Worm (Caenorhabditis elegans) whole organism, early embryonic: ENCODE results near the gene F56C3.10.

ENCODE experiments used
- B0310.2 ChIP-seq: sonication (generic microtip); optimal IDR thresholded peaks from 2 replicates; lab custom pipeline; 2016; ENCODE audit warnings: mild to moderate bottlenecking, missing genetic modification characterization, missing compliant biosample characterization
- F13C5.2 ChIP-seq: sonication (generic microtip); optimal IDR thresholded peaks from 2 replicates; lab custom pipeline; 2017; ENCODE audit warnings: mild to moderate bottlenecking, missing genetic modification characterization, inconsistent platforms, missing compliant biosample characterization
- aly-1 ChIP-seq: sonication (generic microtip); optimal IDR thresholded peaks from 2 replicates; lab custom pipeline; 2016; ENCODE audit warnings: missing genetic modification characterization, missing compliant biosample characterization
- ama-1 ChIP-seq: fragments of 150-350 bp; optimal IDR thresholded peaks from 2 replicates; lab custom pipeline; 2014
- ceh-13 ChIP-seq: fragments of 200-800 bp; sonication (Bioruptor generic); optimal IDR thresholded peaks from 2 replicates; lab custom pipeline; 2018; ENCODE audit warnings: mild to moderate bottlenecking, missing genetic modification characterization, missing compliant biosample characterization
- ceh-36 ChIP-seq: sonication (generic microtip); optimal IDR thresholded peaks from 2 replicates; lab custom pipeline; 2016; ENCODE audit warnings: missing genetic modification characterization, inconsistent platforms, missing compliant biosample characterization
- ets-7 ChIP-seq: sonication (generic microtip); optimal IDR thresholded peaks from 2 replicates; lab custom pipeline; 2016; ENCODE audit warnings: missing genotype, missing genetic modification characterization, missing compliant biosample characterization
- flt-1 ChIP-seq: fragments of 200-800 bp; sonication (Bioruptor generic); IDR thresholded peaks from 2 replicates; pipeline ENCODE4 v1.3.6; 2022; ENCODE audit warnings: missing genetic modification characterization, missing compliant biosample characterization
- hmbx-1 ChIP-seq: sonication (generic microtip); optimal IDR thresholded peaks from 2 replicates; lab custom pipeline; 2016; ENCODE audit warnings: mild to moderate bottlenecking, missing genetic modification characterization, missing compliant biosample characterization
- hmg-4 ChIP-seq: fragments of 200-800 bp; sonication (Bioruptor generic); optimal IDR thresholded peaks from 2 replicates; lab custom pipeline; 2018; ENCODE audit warnings: mild to moderate bottlenecking, missing genetic modification characterization, missing compliant biosample characterization
- hnd-1 ChIP-seq: sonication (generic microtip); optimal IDR thresholded peaks from 2 replicates; lab custom pipeline; 2016; ENCODE audit warnings: missing genetic modification characterization, missing compliant biosample characterization
- pes-1 ChIP-seq: fragments of 200-800 bp; sonication (Bioruptor generic); IDR thresholded peaks from 2 replicates; pipeline ENCODE4 v1.3.6; 2022; ENCODE audit warnings: missing genetic modification reagents, missing genetic modification characterization, missing compliant biosample characterization
- scrt-1 ChIP-seq: fragments of 200-800 bp; sonication (Bioruptor generic); IDR thresholded peaks from 2 replicates; pipeline ENCODE4 v1.3.6; 2022; ENCODE audit warnings: missing genetic modification characterization, missing compliant biosample characterization
- sea-1 ChIP-seq: fragments of 200-800 bp; sonication (Bioruptor generic); conservative IDR thresholded peaks from 2 replicates; pipeline ENCODE4 v1.3.6; 2022; ENCODE audit warnings: missing genetic modification characterization, missing compliant biosample characterization
- tbx-11 ChIP-seq: fragments of 200-800 bp; sonication (Bioruptor generic); IDR thresholded peaks from 2 replicates; pipeline ENCODE4 v1.3.6; 2022; ENCODE audit warnings: missing genetic modification characterization, missing compliant biosample characterization
- tbx-37 ChIP-seq: fragments of 200-800 bp; sonication (Bioruptor generic); conservative IDR thresholded peaks from 2 replicates; pipeline ENCODE4 v1.3.6; 2022; ENCODE audit warnings: missing genetic modification reagents, missing genetic modification characterization, missing compliant biosample characterization
- tra-4 ChIP-seq: sonication (generic microtip); optimal IDR thresholded peaks from 2 replicates; lab custom pipeline; 2017; ENCODE audit warnings: missing genetic modification characterization, missing compliant biosample characterization

The F56C3.10 gene

DNA sequence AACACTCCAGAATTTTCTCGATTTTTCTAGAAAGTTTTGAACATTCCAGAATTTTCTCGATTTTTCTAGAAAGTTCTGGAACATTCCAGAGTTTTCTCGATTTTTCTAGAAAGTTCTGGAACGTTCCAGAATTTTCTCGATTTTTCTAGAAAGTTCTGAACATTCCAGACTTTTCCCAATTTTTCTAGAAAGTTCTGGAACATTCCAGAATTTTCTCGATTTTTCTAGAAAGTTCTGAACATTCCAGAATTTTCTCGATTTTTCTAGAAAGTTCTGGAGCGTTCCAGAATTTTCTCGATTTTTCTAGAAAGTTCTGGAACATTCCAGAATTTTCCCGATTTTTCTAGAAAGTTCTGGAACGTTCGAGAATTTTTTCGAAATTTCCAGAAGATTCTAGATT, 6.4 kb downstream of the F56C3.10 start:
- peak; percentile 60; the same call in 1 of the 2 replicates for TF ChIP-seq tbx-11 (GFP tag; lab: Robert Waterston, UW)
- TF ChIP-seq pes-1 (GFP tag; lab: Robert Waterston, UW) = peak; percentile 93
- peak; percentile 80 for TF ChIP-seq sea-1 (GFP tag; lab: Robert Waterston, UW)
- TF ChIP-seq scrt-1 (GFP tag; lab: Robert Waterston, UW) = 0 out of 2 replicates have a peak, but pooled peaks have one; percentile 21
- TF ChIP-seq flt-1 (GFP tag; lab: Robert Waterston, UW) = peak; percentile 87
- TF ChIP-seq tbx-37 = 0 out of 2 replicates have a peak, but pooled peaks have one; percentile 7

DNA sequence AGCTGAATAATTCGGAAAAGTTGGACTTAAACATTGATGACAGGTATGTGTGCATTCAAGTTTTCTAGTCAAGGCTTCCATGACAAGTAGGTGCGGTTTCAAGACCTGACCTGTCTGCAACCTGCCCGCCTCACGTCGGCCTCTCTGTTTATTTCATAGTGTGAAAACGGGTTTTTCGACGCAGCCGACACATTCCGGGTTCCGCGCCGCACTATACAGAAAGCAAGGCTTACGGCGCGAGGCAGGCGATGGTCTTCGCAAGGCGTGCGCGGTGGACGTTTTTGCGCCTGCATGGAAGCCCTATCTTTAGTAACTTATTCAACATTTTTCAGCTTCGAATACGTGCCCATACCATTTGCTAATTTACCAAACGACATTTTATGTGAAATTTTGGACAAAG, 9.0 kb downstream of the F56C3.10 start:
- TF ChIP-seq ceh-36 = no peak
- TF ChIP-seq F13C5.2 (tag; lab: Kevin White, UChicago) = no peak
- TF ChIP-seq tbx-37 = no peak
- no peak for TF ChIP-seq aly-1
- TF ChIP-seq flt-1 (GFP tag; lab: Robert Waterston, UW) = no peak

ce11 chrX:1371688-1372087, 9.8 kb downstream of the F56C3.10 start, which contains the start of gene fbxa-190:
fbxa-190 (plus strand) TSS chrX:1372012.
- no peak for TF ChIP-seq F13C5.2 (tag; lab: Kevin White, UChicago)
- TF ChIP-seq hnd-1 (tag; lab: Kevin White, UChicago) = no peak
- no peak for TF ChIP-seq tbx-11 (GFP tag; lab: Robert Waterston, UW)
- TF ChIP-seq hmbx-1 (tag; lab: Kevin White, UChicago) = no peak
- TF ChIP-seq ceh-13 (GFP tag; lab: Kevin White, UChicago) = no peak

DNA sequence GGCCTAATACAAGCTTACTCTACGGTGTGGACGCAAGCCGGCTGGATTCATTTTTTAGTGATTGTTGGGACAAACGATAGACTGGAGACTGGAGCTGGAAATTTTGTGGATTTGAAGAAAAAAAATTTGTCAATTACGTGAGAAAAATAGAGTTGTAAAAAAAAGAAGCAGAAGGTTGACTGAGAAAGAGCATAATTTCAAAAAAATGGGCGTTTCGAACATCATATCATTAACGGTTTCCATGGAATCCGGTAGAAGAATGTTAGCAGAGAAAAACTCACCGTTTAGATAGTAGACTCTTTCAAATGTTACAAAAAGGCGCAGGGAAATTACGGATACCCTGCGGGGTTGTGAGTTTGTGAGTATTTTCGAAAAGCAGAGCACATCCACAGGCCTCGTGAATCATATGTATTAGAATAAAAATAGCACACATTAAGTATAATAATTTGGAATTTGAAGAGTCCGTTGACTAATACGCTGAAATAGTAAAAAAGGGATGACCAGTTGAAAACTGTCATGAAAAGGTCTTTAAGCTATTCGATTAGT, 10.7 kb downstream of the F56C3.10 start, which contains the start of gene F56C3.7:
TSS of gene F56C3.7 (minus strand) at position 51 of the 546 bp plus-strand sequence.
- no peak for TF ChIP-seq tbx-37
- no peak for TF ChIP-seq pes-1 (GFP tag; lab: Robert Waterston, UW)
- TF ChIP-seq ceh-13 (GFP tag; lab: Kevin White, UChicago) = no peak
- no peak for TF ChIP-seq ets-7 (tag; lab: Kevin White, UChicago)
- no peak for TF ChIP-seq scrt-1 (GFP tag; lab: Robert Waterston, UW)
- TF ChIP-seq ama-1 = no peak
- TF ChIP-seq aly-1 = no peak
- TF ChIP-seq ceh-36 = no peak
- TF ChIP-seq F13C5.2 (tag; lab: Kevin White, UChicago) = no peak
- no peak for TF ChIP-seq hmg-4 (GFP tag; lab: Kevin White, UChicago)
- TF ChIP-seq tbx-11 (GFP tag; lab: Robert Waterston, UW) = no peak
- TF ChIP-seq sea-1 (GFP tag; lab: Robert Waterston, UW) = no peak
- TF ChIP-seq tra-4 (tag; lab: Kevin White, UChicago) = no peak
- no peak for TF ChIP-seq hnd-1 (tag; lab: Kevin White, UChicago)
- TF ChIP-seq hmbx-1 (tag; lab: Kevin White, UChicago) = no peak
- TF ChIP-seq B0310.2 (tag; lab: Kevin White, UChicago) = no peak

DNA sequence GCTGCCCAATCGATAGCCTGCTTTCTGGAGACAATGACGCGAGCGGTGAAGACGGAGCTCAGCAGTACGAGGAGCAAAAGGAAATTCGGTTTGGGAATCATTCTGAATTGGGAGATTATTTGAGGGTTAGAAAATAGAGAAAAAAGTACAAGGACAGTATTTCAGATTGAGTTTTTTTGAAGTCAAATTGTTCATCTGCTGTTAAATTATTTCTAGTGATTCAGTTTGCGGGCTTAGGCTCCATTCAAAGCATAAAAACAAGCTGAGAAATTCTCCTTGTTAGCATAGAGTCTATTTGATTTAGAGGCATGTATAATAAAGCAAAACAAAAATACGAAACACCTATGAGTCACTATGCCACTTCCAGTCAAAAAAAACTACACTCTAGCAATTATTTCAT, 14.0 kb downstream of the F56C3.10 start, which contains the start of gene dgn-2:
TSS of gene dgn-2 (minus strand) at position 101 of the 400 bp plus-strand sequence.
- TF ChIP-seq tbx-37 (no peak), ceh-36 (no peak), hnd-1 (tag; lab: Kevin White, UChicago) (no peak), ceh-13 (GFP tag; lab: Kevin White, UChicago) (no peak)

ce11 chrX:1360631-1361030, 20.8 kb downstream of the F56C3.10 start, which contains the start of gene F56C3.4:
F56C3.4 (minus strand) TSS chrX:1360731.
- TF ChIP-seq scrt-1 (GFP tag; lab: Robert Waterston, UW) (no peak), tbx-37 (no peak), ama-1 (no peak), ceh-13 (GFP tag; lab: Kevin White, UChicago) (no peak), hnd-1 (tag; lab: Kevin White, UChicago) (no peak), sea-1 (GFP tag; lab: Robert Waterston, UW) (no peak)

- TF ChIP-seq tbx-11 (GFP tag; lab: Robert Waterston, UW) (no peak), ets-7 (tag; lab: Kevin White, UChicago) (no peak), hmg-4 (GFP tag; lab: Kevin White, UChicago) (no peak), pes-1 (GFP tag; lab: Robert Waterston, UW) (no peak), ama-1 (no peak), hnd-1 (tag; lab: Kevin White, UChicago) (no peak), flt-1 (GFP tag; lab: Robert Waterston, UW) (no peak), scrt-1 (GFP tag; lab: Robert Waterston, UW) (no peak), hmbx-1 (tag; lab: Kevin White, UChicago) (no peak), F13C5.2 (tag; lab: Kevin White, UChicago) (no peak), ceh-13 (GFP tag; lab: Kevin White, UChicago) (no peak)
These were observed 23.2 kb downstream of the F56C3.10 start, which contains the start of gene F56C3.3 for ce11 chrX:1358295-1358694. F56C3.3 (minus strand) TSS chrX:1358395.

DNA sequence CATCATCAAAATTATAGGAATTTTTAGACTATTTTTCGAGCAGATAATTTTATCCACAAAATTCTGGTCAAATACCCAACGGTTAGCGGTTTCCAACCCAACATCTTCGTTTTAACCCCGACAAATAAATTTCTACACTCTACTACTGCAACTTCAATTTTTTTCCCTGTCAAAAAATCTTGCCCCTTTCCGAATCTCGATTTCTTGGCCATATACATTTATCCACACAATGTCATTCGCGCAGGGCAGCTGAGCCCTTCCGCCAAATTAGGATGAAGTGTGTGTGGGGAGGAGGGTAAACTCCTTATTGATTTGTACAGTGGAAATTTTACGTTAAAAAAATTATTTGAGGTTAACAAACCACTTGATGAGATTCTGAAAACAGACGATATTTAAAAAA, 36.6 kb downstream of the F56C3.10 start:
- TF ChIP-seq tbx-11 (GFP tag; lab: Robert Waterston, UW) = no peak
- peak; percentile 39; the same call in 1 of the 2 replicates for TF ChIP-seq tbx-37
- TF ChIP-seq scrt-1 (GFP tag; lab: Robert Waterston, UW) = no peak
- peak; percentile 78 for TF ChIP-seq F13C5.2 (tag; lab: Kevin White, UChicago)
- TF ChIP-seq hmg-4 (GFP tag; lab: Kevin White, UChicago) = peak; percentile 59
- TF ChIP-seq ama-1 = no peak
